Fruit fly (Drosophila melanogaster): ENCODE measurements around the gene CG43336.

- TF ChIP-seq CG6254 (GFP tag; optimal IDR thresholded peaks at IDR 0.05) (no peak), Atf-2 (GFP tag; optimal IDR thresholded peaks at IDR 0.05) (no peak), CG18619 (GFP tag; optimal IDR thresholded peaks at IDR 0.05) (no peak), psq (GFP tag; optimal IDR thresholded peaks at IDR 0.05) (no peak), CG13296 (GFP tag; optimal IDR thresholded peaks at IDR 0.05) (no peak), CG14014 (GFP tag; IDR thresholded peaks at IDR 0.05) (no peak), CG6654 (GFP tag; optimal IDR thresholded peaks at IDR 0.05) (no peak), sob (GFP tag; IDR thresholded peaks at IDR 0.05) (no peak), CG12155 (GFP tag; optimal IDR thresholded peaks at IDR 0.05) (no peak), Meics (GFP tag; optimal IDR thresholded peaks at IDR 0.05) (no peak), CG3163 (GFP tag; optimal IDR thresholded peaks at IDR 0.05) (no peak), da (GFP tag; optimal IDR thresholded peaks at IDR 0.05) (no peak)
Measured at dm6 chr3R:15627274-15627673, 9.7 kb upstream of the CG43336 start.
